Worm (Caenorhabditis elegans) whole organism, late embryonic: ENCODE results near the gene lelo-4.

Experiments used
- T23F11.4 ChIP-seq: fragments of 200-800 bp; sonication (Bioruptor generic); optimal IDR thresholded peaks from 2 replicates; lab custom pipeline; 2018; ENCODE audit warnings: mild to moderate bottlenecking, missing genetic modification characterization, missing compliant biosample characterization
- ama-1 ChIP-seq: fragments of 150-350 bp; optimal IDR thresholded peaks from 2 replicates; lab custom pipeline; 2014
- che-1 ChIP-seq: sonication (generic microtip); optimal IDR thresholded peaks from 2 replicates; lab custom pipeline; 2016; ENCODE audit warnings: mild to moderate bottlenecking, missing genetic modification characterization, missing compliant biosample characterization
- eyg-1 ChIP-seq: sonication (generic microtip); optimal IDR thresholded peaks from 2 replicates; lab custom pipeline; 2016; ENCODE audit warnings: missing genotype, missing genetic modification characterization, missing compliant biosample characterization
- nhr-11 ChIP-seq: fragments of 150-350 bp; optimal IDR thresholded peaks from 2 replicates; lab custom pipeline; 2014; ENCODE audit warnings: missing biosample characterization, missing genetic modification characterization
- ref-2 ChIP-seq: sonication (generic microtip); optimal IDR thresholded peaks from 2 replicates; lab custom pipeline; 2016; ENCODE audit warnings: missing genetic modification characterization, missing compliant biosample characterization
- unc-42 ChIP-seq: sonication (generic microtip); optimal IDR thresholded peaks from 2 replicates; lab custom pipeline; 2016; ENCODE audit warnings: missing genotype, missing genetic modification characterization, missing compliant biosample characterization
- unc-55 ChIP-seq: sonication (generic microtip); optimal IDR thresholded peaks from 2 replicates; lab custom pipeline; 2017; ENCODE audit warnings: missing biosample characterization, missing genetic modification reagents, missing genetic modification characterization

DNA sequence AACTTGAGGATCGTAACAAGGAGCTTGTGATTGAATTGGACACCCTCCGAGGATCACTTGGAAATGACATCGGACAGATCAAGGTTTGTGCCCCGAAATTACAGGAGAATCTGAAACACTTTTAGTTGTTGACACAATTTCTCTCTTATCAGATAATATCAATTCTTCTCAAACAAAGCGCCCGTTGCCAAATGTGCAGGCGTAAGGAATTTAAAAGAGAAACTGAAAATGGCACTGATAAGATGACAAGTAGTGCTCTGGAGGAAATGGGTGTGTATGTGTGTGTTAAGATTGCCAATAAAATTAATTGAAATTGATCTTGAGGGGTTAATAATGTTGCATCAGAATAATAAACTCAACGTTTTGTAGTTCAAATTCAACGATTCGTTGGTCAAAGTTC is 36.6 kb downstream of the lelo-4 start:
- TF ChIP-seq eyg-1 (no peak), ama-1 (lab: Kevin White, UChicago) (no peak), che-1 (tag; lab: Kevin White, UChicago) (no peak), nhr-11 (tag; lab: Kevin White, UChicago) (no peak), unc-42 (tag; lab: Kevin White, UChicago) (no peak), T23F11.4 (GFP tag; lab: Kevin White, UChicago) (no peak), ref-2 (tag; lab: Kevin White, UChicago) (no peak), unc-55 (GFP tag; lab: Kevin White, UChicago) (no peak)
